Fruit fly (Drosophila melanogaster) S2 (cell line): Measurements from ENCODE around the gene ORMDL.

Experiments used
- CG8478 ChIP-seq: fragments of >200 bp; optimal IDR thresholded peaks from 2 replicates; lab custom pipeline; 2018
- CTCF ChIP-seq, 2 experiments: fragments of >200 bp; optimal IDR thresholded peaks; 2 replicates each; lab custom pipeline; 2018

DNA sequence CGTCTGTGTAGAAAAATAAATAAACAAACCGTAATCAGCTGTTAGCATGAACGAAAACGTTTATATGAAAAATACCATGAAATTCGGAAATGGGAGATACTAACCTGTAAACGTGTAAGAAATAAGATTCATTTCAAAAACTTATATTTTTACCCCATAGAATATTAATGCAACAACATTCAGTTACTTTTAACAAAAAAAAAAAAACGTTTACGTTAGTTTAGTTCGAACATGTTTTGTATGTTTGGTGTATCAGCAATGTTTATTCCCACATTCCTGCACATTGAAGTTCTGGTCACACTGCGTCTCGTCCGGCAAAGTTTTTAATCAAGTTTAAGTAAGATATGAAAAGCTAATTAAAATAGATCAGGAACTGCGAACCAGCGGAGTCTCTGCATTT is 17.8 kb upstream of the ORMDL start, which contains the start of the genes S1P and CG11307:
- TF ChIP-seq CG8478 (no peak), CTCF (optimal IDR thresholded peaks at IDR 0.05; lab: Kevin White, UChicago) (no peak)
